Worm (Caenorhabditis elegans) whole organism, young adult: Measurements from ENCODE around the gene algn-5.
A peak's percentile ranks its signal among the peaks of the same experiment; 100 is the strongest.

Experiments
- B0261.1 ChIP-seq: sonication (generic microtip); optimal IDR thresholded peaks from 2 replicates; lab custom pipeline; 2016; ENCODE audit warnings: mild to moderate bottlenecking, missing genetic modification characterization, moderate library complexity, missing compliant biosample characterization
- C17E4.6 ChIP-seq: fragments of 200-800 bp; sonication (Bioruptor generic); IDR thresholded peaks from 2 replicates; pipeline ENCODE4 v1.3.6; 2022; ENCODE audit warnings: missing genetic modification reagents, missing genetic modification characterization, missing compliant biosample characterization
- F10E7.11 ChIP-seq: sonication (generic microtip); optimal IDR thresholded peaks from 2 replicates; lab custom pipeline; 2017; ENCODE audit warnings: mild to moderate bottlenecking, missing genetic modification characterization, moderate library complexity, missing compliant biosample characterization
- F22D6.2 ChIP-seq: sonication (generic microtip); optimal IDR thresholded peaks from 2 replicates; lab custom pipeline; 2016; ENCODE audit warnings: mild to moderate bottlenecking, missing genetic modification characterization, missing compliant biosample characterization
- F33H1.4 ChIP-seq: fragments of 200-800 bp; sonication (Bioruptor generic); IDR thresholded peaks from 2 replicates; pipeline ENCODE4 v1.3.6; 2022; ENCODE audit warnings: missing genetic modification reagents, missing genetic modification characterization, missing compliant biosample characterization
- F39B2.1 ChIP-seq: fragments of 200-800 bp; sonication (Bioruptor generic); IDR thresholded peaks from 2 replicates; pipeline ENCODE4 v1.3.6; 2022; ENCODE audit warnings: missing genetic modification reagents, missing genetic modification characterization, missing compliant biosample characterization
- K12H6.12 ChIP-seq: fragments of 200-800 bp; sonication (Bioruptor generic); optimal IDR thresholded peaks from 2 replicates; lab custom pipeline; 2018; ENCODE audit warnings: mild to moderate bottlenecking, missing genetic modification characterization, missing compliant biosample characterization
- T26A5.8 ChIP-seq: sonication (generic microtip); optimal IDR thresholded peaks from 2 replicates; lab custom pipeline; 2016; ENCODE audit warnings: missing genetic modification characterization, missing compliant biosample characterization
- Y53G8AR.9 ChIP-seq: fragments of 200-800 bp; sonication (Bioruptor generic); conservative IDR thresholded peaks from 2 replicates; pipeline ENCODE4 v1.3.6; 2022; ENCODE audit warnings: missing genetic modification reagents, missing genetic modification characterization, missing compliant biosample characterization
- Y67H2A.10 ChIP-seq: fragments of 200-800 bp; sonication (Bioruptor generic); conservative IDR thresholded peaks from 2 replicates; pipeline ENCODE4 v1.3.6; 2022; ENCODE audit warnings: missing genetic modification reagents, missing genetic modification characterization, missing compliant biosample characterization
- Y79H2A.3 ChIP-seq: fragments of 200-800 bp; sonication (Bioruptor generic); conservative IDR thresholded peaks from 2 replicates; pipeline ENCODE4 v1.3.6; 2022; ENCODE audit warnings: missing genetic modification reagents, missing genetic modification characterization, missing compliant biosample characterization
- attf-6 ChIP-seq: fragments of 200-800 bp; sonication (Bioruptor generic); IDR thresholded peaks from 2 replicates; pipeline ENCODE4 v1.3.6; 2022; ENCODE audit warnings: missing genetic modification reagents, missing genetic modification characterization, missing compliant biosample characterization
- bed-2 ChIP-seq: fragments of 200-800 bp; sonication (Bioruptor generic); IDR thresholded peaks from 2 replicates; pipeline ENCODE4 v1.3.6; 2022; ENCODE audit warnings: missing genetic modification reagents, missing genetic modification characterization, missing compliant biosample characterization
- ccch-3 ChIP-seq: fragments of 200-800 bp; sonication (Bioruptor generic); optimal IDR thresholded peaks from 2 replicates; lab custom pipeline; 2018; ENCODE audit warnings: mild to moderate bottlenecking, missing genetic modification characterization, missing compliant biosample characterization
- cebp-1 ChIP-seq, 2 experiments: fragments of 200-800 bp in 1 of 2; sonication (Bioruptor generic) in 1 of 2; sonication (generic microtip) in 1 of 2; IDR thresholded peaks in 1 of 2; optimal IDR thresholded peaks in 1 of 2; 2 replicates each; pipeline versions ENCODE4 v1.3.6 to Lab custom; 2017 to 2022; ENCODE audit warnings: missing compliant biosample characterization in 2 of 2, missing genetic modification characterization in 2 of 2, mild to moderate bottlenecking in 1 of 2, missing genetic modification reagents in 1 of 2, moderate library complexity in 1 of 2
- cebp-2 ChIP-seq: fragments of 200-800 bp; sonication (Bioruptor generic); IDR thresholded peaks from 2 replicates; pipeline ENCODE4 v1.3.6; 2022; ENCODE audit warnings: missing genetic modification characterization, missing compliant biosample characterization
- ceh-79 ChIP-seq: sonication (generic microtip); optimal IDR thresholded peaks from 2 replicates; lab custom pipeline; 2017; ENCODE audit warnings: mild to moderate bottlenecking, missing genetic modification characterization, missing compliant biosample characterization
- ceh-91 ChIP-seq: fragments of 200-800 bp; sonication (Bioruptor generic); IDR thresholded peaks from 2 replicates; pipeline ENCODE4 v1.3.6; 2022; ENCODE audit warnings: missing genetic modification reagents, missing genetic modification characterization, missing compliant biosample characterization
- chd-7 ChIP-seq: sonication (generic microtip); optimal IDR thresholded peaks from 2 replicates; lab custom pipeline; 2016; ENCODE audit warnings: mild to moderate bottlenecking, missing genetic modification characterization, moderate library complexity, missing compliant biosample characterization
- die-1 ChIP-seq: sonication (generic microtip); optimal IDR thresholded peaks from 2 replicates; lab custom pipeline; 2016; ENCODE audit warnings: missing genotype, mild to moderate bottlenecking, missing genetic modification characterization, missing compliant biosample characterization
- dpff-1 ChIP-seq: sonication (generic microtip); optimal IDR thresholded peaks from 2 replicates; lab custom pipeline; 2017; ENCODE audit warnings: mild to moderate bottlenecking, missing genetic modification characterization, missing compliant biosample characterization
- efl-1 ChIP-seq: fragments of 150-350 bp; optimal IDR thresholded peaks from 2 replicates; lab custom pipeline; 2014; ENCODE audit warnings: missing biosample characterization, missing genetic modification reagents, missing genetic modification characterization
- egl-18 ChIP-seq: fragments of 200-800 bp; sonication (Bioruptor generic); IDR thresholded peaks from 2 replicates; pipeline ENCODE4 v1.3.6; 2022; ENCODE audit warnings: missing genetic modification reagents, missing genetic modification characterization, missing compliant biosample characterization
- egl-44 ChIP-seq: fragments of 200-800 bp; sonication (Bioruptor generic); IDR thresholded peaks from 2 replicates; pipeline ENCODE4 v1.3.6; 2022; ENCODE audit warnings: missing genetic modification reagents, missing genetic modification characterization, missing compliant biosample characterization
- ets-4 ChIP-seq: fragments of 200-800 bp; sonication (Bioruptor generic); optimal IDR thresholded peaks from 2 replicates; lab custom pipeline; 2018; ENCODE audit warnings: mild to moderate bottlenecking, missing genetic modification characterization, missing compliant biosample characterization
- fkh-3 ChIP-seq: sonication (generic microtip); optimal IDR thresholded peaks from 2 replicates; lab custom pipeline; 2016; ENCODE audit warnings: mild to moderate bottlenecking, missing genetic modification characterization, missing compliant biosample characterization
- hmg-1.2 ChIP-seq: fragments of 200-800 bp; sonication (Bioruptor generic); IDR thresholded peaks from 2 replicates; pipeline ENCODE4 v1.3.6; 2022; ENCODE audit warnings: missing genetic modification reagents, missing genetic modification characterization, missing compliant biosample characterization
- hmg-20 ChIP-seq: fragments of 200-800 bp; sonication (Bioruptor generic); IDR thresholded peaks from 2 replicates; pipeline ENCODE4 v1.3.6; 2022; ENCODE audit warnings: missing genetic modification reagents, missing genetic modification characterization, missing compliant biosample characterization
- hrde-1 ChIP-seq: sonication (generic microtip); optimal IDR thresholded peaks from 2 replicates; lab custom pipeline; 2016; ENCODE audit warnings: missing genetic modification characterization, mild to moderate bottlenecking, missing compliant biosample characterization, moderate library complexity, missing genotype, missing genetic modification reagents, borderline replicate concordance
- lin-35 ChIP-seq, 3 experiments: fragments of 150-350 bp in 2 of 3; sonication (generic microtip) in 1 of 3; optimal IDR thresholded peaks; 2 replicates each; lab custom pipeline; 2014 to 2018; ENCODE audit warnings: missing biosample characterization in 3 of 3, missing genetic modification characterization in 3 of 3, missing genetic modification reagents in 3 of 3
- lir-1 ChIP-seq: fragments of 200-800 bp; sonication (Bioruptor generic); conservative IDR thresholded peaks from 2 replicates; pipeline ENCODE4 v1.3.6; 2022; ENCODE audit warnings: missing genetic modification reagents, missing genetic modification characterization, missing compliant biosample characterization
- madf-3 ChIP-seq: fragments of 200-800 bp; sonication (Bioruptor generic); IDR thresholded peaks from 2 replicates; pipeline ENCODE4 v1.3.6; 2022; ENCODE audit warnings: missing genetic modification reagents, missing genetic modification characterization, missing compliant biosample characterization
- madf-6 ChIP-seq: fragments of 200-800 bp; sonication (Bioruptor generic); IDR thresholded peaks from 2 replicates; pipeline ENCODE4 v1.3.6; 2022; ENCODE audit warnings: missing genetic modification reagents, missing genetic modification characterization, missing compliant biosample characterization
- nfyb-1 ChIP-seq: fragments of 200-800 bp; sonication (Bioruptor generic); IDR thresholded peaks from 2 replicates; pipeline ENCODE4 v1.3.6; 2022; ENCODE audit warnings: missing genetic modification reagents, missing genetic modification characterization, missing compliant biosample characterization
- nhr-120 ChIP-seq: fragments of 200-800 bp; sonication (Bioruptor generic); IDR thresholded peaks from 2 replicates; pipeline ENCODE4 v1.3.6; 2022; ENCODE audit warnings: missing genetic modification characterization, missing compliant biosample characterization
- nhr-179 ChIP-seq: sonication (generic microtip); optimal IDR thresholded peaks from 2 replicates; lab custom pipeline; 2016; ENCODE audit warnings: mild to moderate bottlenecking, missing genetic modification characterization, missing compliant biosample characterization
- nhr-27 ChIP-seq: fragments of 200-800 bp; sonication (Bioruptor generic); optimal IDR thresholded peaks from 2 replicates; lab custom pipeline; 2018; ENCODE audit warnings: mild to moderate bottlenecking, missing genetic modification characterization, moderate library complexity, missing compliant biosample characterization
- nhr-80 ChIP-seq: sonication (generic microtip); optimal IDR thresholded peaks from 2 replicates; lab custom pipeline; 2016; ENCODE audit warnings: missing genetic modification characterization, missing compliant biosample characterization
- pha-4 ChIP-seq: fragments of 150-350 bp; sonication (generic microtip); optimal IDR thresholded peaks from 2 replicates; lab custom pipeline; 2014; ENCODE audit warnings: missing biosample characterization, missing genetic modification reagents, missing genetic modification characterization
- rcor-1 ChIP-seq: fragments of 200-800 bp; sonication (Bioruptor generic); IDR thresholded peaks from 2 replicates; pipeline ENCODE4 v1.3.6; 2022; ENCODE audit warnings: missing genetic modification reagents, missing genetic modification characterization, missing compliant biosample characterization
- rec-8 ChIP-seq, 2 experiments: sonication (generic microtip); optimal IDR thresholded peaks; 2 replicates each; lab custom pipeline; 2016; ENCODE audit warnings: mild to moderate bottlenecking in 2 of 2, missing genetic modification characterization in 2 of 2, missing genetic modification reagents in 2 of 2, missing genotype in 2 of 2, missing biosample characterization in 1 of 2, missing compliant biosample characterization in 1 of 2, moderate library complexity in 1 of 2
- sea-2 ChIP-seq: fragments of 200-800 bp; sonication (Bioruptor generic); IDR thresholded peaks from 2 replicates; pipeline ENCODE4 v1.3.6; 2022; ENCODE audit warnings: missing genetic modification characterization, missing compliant biosample characterization
- snpc-1.1 ChIP-seq: sonication (generic microtip); optimal IDR thresholded peaks from 2 replicates; lab custom pipeline; 2017; ENCODE audit warnings: missing genetic modification characterization, mild to moderate bottlenecking, missing compliant biosample characterization, antibody characterized with exemption, moderate library complexity, missing genotype, missing genetic modification reagents; ENCODE audit not compliant: insufficient read depth
- snpc-1.3 ChIP-seq: sonication (generic microtip); optimal IDR thresholded peaks from 2 replicates; lab custom pipeline; 2017; ENCODE audit warnings: missing genetic modification characterization, mild to moderate bottlenecking, missing compliant biosample characterization, antibody characterized with exemption, moderate library complexity, missing genotype, missing genetic modification reagents; ENCODE audit not compliant: insufficient read depth
- tlf-1 ChIP-seq: fragments of 200-800 bp; sonication (Bioruptor generic); optimal IDR thresholded peaks from 2 replicates; lab custom pipeline; 2018; ENCODE audit warnings: mild to moderate bottlenecking, missing genetic modification characterization, missing compliant biosample characterization
- xnd-1 ChIP-seq: sonication (generic microtip); optimal IDR thresholded peaks from 2 replicates; lab custom pipeline; 2016; ENCODE audit warnings: missing genotype, missing genetic modification reagents, missing genetic modification characterization, missing compliant biosample characterization
- ztf-25 ChIP-seq: fragments of 200-800 bp; sonication (Bioruptor generic); IDR thresholded peaks from 2 replicates; pipeline ENCODE4 v1.3.6; 2022; ENCODE audit warnings: missing genetic modification reagents, missing genetic modification characterization, missing compliant biosample characterization
- ztf-26 ChIP-seq: sonication (generic microtip); optimal IDR thresholded peaks from 2 replicates; lab custom pipeline; 2017; ENCODE audit warnings: missing genetic modification characterization, missing compliant biosample characterization

Gene algn-5

ce11 chrV:4190232-4190631, 5.1 kb upstream of the algn-5 start (continued):
- TF ChIP-seq T26A5.8 (tag; lab: Kevin White, UChicago) = no peak
- TF ChIP-seq hmg-20 (GFP tag; lab: Robert Waterston, UW) = no peak
- no peak for TF ChIP-seq nhr-120 (GFP tag; lab: Robert Waterston, UW)
- peak; percentile 29 for TF ChIP-seq chd-7
- no peak for TF ChIP-seq F33H1.4 (GFP tag; lab: Robert Waterston, UW)
- TF ChIP-seq madf-6 (GFP tag; lab: Robert Waterston, UW) = peak; percentile 45
- no peak for TF ChIP-seq egl-44 (GFP tag; lab: Robert Waterston, UW)
- TF ChIP-seq dpff-1 = no peak
- no peak for TF ChIP-seq ztf-26 (tag; lab: Kevin White, UChicago)
- TF ChIP-seq die-1 (tag; lab: Kevin White, UChicago) = no peak
- TF ChIP-seq Y53G8AR.9 (GFP tag; lab: Robert Waterston, UW) = peak; percentile 78; the same call in 1 of the 2 replicates
- TF ChIP-seq ets-4 (GFP tag; lab: Kevin White, UChicago) = no peak
- TF ChIP-seq fkh-3 = peak; percentile 61
- TF ChIP-seq nhr-27 (tag; lab: Kevin White, UChicago) = no peak
- TF ChIP-seq tlf-1 (GFP tag; lab: Kevin White, UChicago) = no peak
- no peak for TF ChIP-seq hrde-1 (tag; lab: Kevin White, UChicago)
- no peak for TF ChIP-seq snpc-1.1 (tag; lab: Kevin White, UChicago)
- TF ChIP-seq C17E4.6 (GFP tag; lab: Robert Waterston, UW) = no peak
- no peak for TF ChIP-seq F22D6.2 (tag; lab: Kevin White, UChicago)
- TF ChIP-seq nfyb-1 (GFP tag; lab: Robert Waterston, UW) = 0 out of 2 replicates have a peak, but pooled peaks have one; percentile 69
- no peak for TF ChIP-seq K12H6.12
- no peak for TF ChIP-seq F10E7.11 (tag; lab: Kevin White, UChicago)
- TF ChIP-seq pha-4 (tag; lab: Kevin White, UChicago) = no peak
- no peak for TF ChIP-seq egl-18
- no peak for TF ChIP-seq Y79H2A.3 (GFP tag; lab: Robert Waterston, UW)
- TF ChIP-seq ceh-91 = no peak
- TF ChIP-seq cebp-2 = peak; percentile 70; the same call in 1 of the 2 replicates
- TF ChIP-seq ccch-3 (GFP tag; lab: Kevin White, UChicago) = no peak
- TF ChIP-seq efl-1 = no peak
- no peak for TF ChIP-seq bed-2 (GFP tag; lab: Robert Waterston, UW)
- no peak for TF ChIP-seq lin-35 (GFP tag; optimal IDR thresholded peaks at IDR 0.05; lab: Kevin White, UChicago)
- TF ChIP-seq hmg-1.2 (GFP tag; lab: Robert Waterston, UW) = no peak
- no peak for TF ChIP-seq nhr-80 (tag; lab: Kevin White, UChicago)
- TF ChIP-seq madf-3 (GFP tag; lab: Robert Waterston, UW) = no peak
- no peak for TF ChIP-seq attf-6
- 0 out of 2 replicates have a peak, but pooled peaks have one; percentile 24 for TF ChIP-seq F39B2.1 (GFP tag; lab: Robert Waterston, UW)
- no peak for TF ChIP-seq ceh-79 (tag; lab: Kevin White, UChicago)
- no peak for TF ChIP-seq rec-8 (tag; optimal IDR thresholded peaks at IDR 0.05; lab: Kevin White, UChicago)
- TF ChIP-seq rcor-1 = no peak
- no peak for TF ChIP-seq xnd-1
- no peak for TF ChIP-seq lir-1 (GFP tag; lab: Robert Waterston, UW)
- no peak for TF ChIP-seq snpc-1.3 (tag; lab: Kevin White, UChicago)
- no peak for TF ChIP-seq Y67H2A.10 (GFP tag; lab: Robert Waterston, UW)
- TF ChIP-seq B0261.1 (tag; lab: Kevin White, UChicago) = no peak
- TF ChIP-seq cebp-1 (GFP tag; IDR thresholded peaks at IDR 0.05; lab: Robert Waterston, UW) = no peak
- peak; percentile 8 for TF ChIP-seq cebp-1 (tag; optimal IDR thresholded peaks at IDR 0.05; lab: Kevin White, UChicago)
- TF ChIP-seq nhr-179 (tag; lab: Kevin White, UChicago) = no peak
- no peak for TF ChIP-seq ztf-25
- TF ChIP-seq sea-2 = no peak
